Fruit fly (Drosophila melanogaster): ENCODE data around the gene CG9500.

The CG9500 gene

dm6 chr2L:6351809-6352182, 6.3 kb downstream of the CG9500 start (continued):
- peak; percentile 68 for TF ChIP-seq CG12219 (GFP tag; optimal IDR thresholded peaks at IDR 0.05)
- peak; percentile 89 for TF ChIP-seq ems (GFP tag; optimal IDR thresholded peaks at IDR 0.05)
- TF ChIP-seq gcm2 (GFP tag; optimal IDR thresholded peaks at IDR 0.05): no peak
- peak; percentile 32 for TF ChIP-seq cato (GFP tag; optimal IDR thresholded peaks at IDR 0.05; ENCODE audit: borderline replicate concordance)
- TF ChIP-seq CG4820 (GFP tag; optimal IDR thresholded peaks at IDR 0.05): peak; percentile 71
- TF ChIP-seq CG13287 (GFP tag; IDR thresholded peaks at IDR 0.05; ENCODE audit: partially characterized antibody): no peak
- peak; percentile 90 for TF ChIP-seq Fer3 (tag; optimal IDR thresholded peaks at IDR 0.05)
- TF ChIP-seq CG13424 (tag; optimal IDR thresholded peaks at IDR 0.05): peak; percentile 86
- peak; percentile 29 for TF ChIP-seq Ets97D (GFP tag; optimal IDR thresholded peaks at IDR 0.05)
- peak; percentile 70 for TF ChIP-seq CG17829 (tag; optimal IDR thresholded peaks at IDR 0.05)
- TF ChIP-seq CG17186 (GFP tag; optimal IDR thresholded peaks at IDR 0.05): peak; percentile 5
- TF ChIP-seq TFAM (GFP tag; optimal IDR thresholded peaks at IDR 0.05): no peak
- no peak for TF ChIP-seq YL-1 (GFP tag; optimal IDR thresholded peaks at IDR 0.05)
- 0 out of 2 replicates have a peak, but pooled peaks have one; percentile 25 for TF ChIP-seq dati (GFP tag; IDR thresholded peaks at IDR 0.05)
- TF ChIP-seq Ravus (GFP tag; IDR thresholded peaks at IDR 0.05): peak; percentile 77
- TF ChIP-seq trem (tag; optimal IDR thresholded peaks at IDR 0.05): peak; percentile 16
- peak in 1 of 2 experiments; percentile 60 for TF ChIP-seq Hr78 (GFP tag; optimal IDR thresholded peaks at IDR 0.05)
- TF ChIP-seq Deaf1 (tag; optimal IDR thresholded peaks at IDR 0.05): peak; percentile 66
- peak; percentile 72 for TF ChIP-seq Antp (GFP tag; optimal IDR thresholded peaks at IDR 0.05)
- TF ChIP-seq CG7556 (GFP tag; optimal IDR thresholded peaks at IDR 0.05): peak; percentile 77
- TF ChIP-seq crp (GFP tag; optimal IDR thresholded peaks at IDR 0.05): peak in 1 of 2 experiments; percentile 5
- peak; percentile 42 for TF ChIP-seq salm (tag; optimal IDR thresholded peaks at IDR 0.05)
- TF ChIP-seq CG32532 (GFP tag; IDR thresholded peaks at IDR 0.05): peak; percentile 87
- TF ChIP-seq D19A (tag; optimal IDR thresholded peaks at IDR 0.05): peak; percentile 75
- TF ChIP-seq Atf6 (GFP tag; IDR thresholded peaks at IDR 0.05): peak; percentile 86
- peak; percentile 93 for TF ChIP-seq Abd-B (GFP tag; optimal IDR thresholded peaks at IDR 0.05)
- peak; percentile 78 for TF ChIP-seq gsb (GFP tag; IDR thresholded peaks at IDR 0.05)
- TF ChIP-seq B-H1 (GFP tag; IDR thresholded peaks at IDR 0.05): peak; percentile 78
- TF ChIP-seq wek (GFP tag; optimal IDR thresholded peaks at IDR 0.05): no peak
- peak; percentile 54 for TF ChIP-seq pb (GFP tag; optimal IDR thresholded peaks at IDR 0.05)
- TF ChIP-seq CG17912 (GFP tag; optimal IDR thresholded peaks at IDR 0.05): peak; percentile 36
- peak; percentile 66 for TF ChIP-seq CG10267 (tag; optimal IDR thresholded peaks at IDR 0.05)
- TF ChIP-seq tll (GFP tag; optimal IDR thresholded peaks at IDR 0.05): no peak
- TF ChIP-seq Taf1 (GFP tag; IDR thresholded peaks at IDR 0.05): peak; percentile 90
- TF ChIP-seq CG16863 (GFP tag; optimal IDR thresholded peaks at IDR 0.05): peak; percentile 71
- TF ChIP-seq CG42726 (GFP tag; IDR thresholded peaks at IDR 0.05; ENCODE audit: partially characterized antibody): no peak
- peak; percentile 64 for TF ChIP-seq CG5180 (GFP tag; optimal IDR thresholded peaks at IDR 0.05)
- TF ChIP-seq Drgx (GFP tag; IDR thresholded peaks at IDR 0.05): no peak
- peak; percentile 62 for TF ChIP-seq CG8944 (GFP tag; optimal IDR thresholded peaks at IDR 0.05)
- TF ChIP-seq zfh1 (GFP tag; IDR thresholded peaks at IDR 0.05): 0 out of 3 replicates have a peak, but pooled peaks have one; percentile 47
- TF ChIP-seq Dp (GFP tag; optimal IDR thresholded peaks at IDR 0.05): no peak
- TF ChIP-seq pfk (GFP tag; optimal IDR thresholded peaks at IDR 0.05): no peak
- TF ChIP-seq z (GFP tag; IDR thresholded peaks at IDR 0.05): no peak
- no peak for TF ChIP-seq CG10431 (GFP tag; optimal IDR thresholded peaks at IDR 0.05)
- peak; percentile 82 for TF ChIP-seq CG11560 (tag; IDR thresholded peaks at IDR 0.05)
- peak; percentile 45 for TF ChIP-seq Asciz (GFP tag; optimal IDR thresholded peaks at IDR 0.05)
- TF ChIP-seq cwo (GFP tag; optimal IDR thresholded peaks at IDR 0.05): peak; percentile 98
- peak; percentile 74 for TF ChIP-seq CG18262 (tag; optimal IDR thresholded peaks at IDR 0.05)
- TF ChIP-seq nerfin-1 (tag; optimal IDR thresholded peaks at IDR 0.05): peak; percentile 70
- TF ChIP-seq CG7357 (GFP tag; IDR thresholded peaks at IDR 0.05): peak; percentile 78

Measured in whole organism, embryonic.